Fruit fly (Drosophila melanogaster) whole organism, adult: ENCODE data around the gene pum.

Experiments
- CG11617 ChIP-seq: fragments of 200-800 bp; sonication (Bioruptor generic); optimal IDR thresholded peaks from 2 replicates; lab custom pipeline; 2017; ENCODE audit warnings: mild to moderate bottlenecking, missing biosample characterization, missing genetic modification reagents, missing genetic modification characterization
- CG12768 ChIP-seq: fragments of 200-800 bp; sonication (Bioruptor generic); optimal IDR thresholded peaks from 2 replicates; lab custom pipeline; 2017; ENCODE audit warnings: missing biosample characterization, missing genetic modification characterization, mild to moderate bottlenecking, moderate library complexity, missing genetic modification reagents
- CG14711 ChIP-seq: fragments of 200-800 bp; sonication (Bioruptor generic); optimal IDR thresholded peaks from 2 replicates; lab custom pipeline; 2018; ENCODE audit warnings: missing biosample characterization, mild to moderate bottlenecking, missing genetic modification characterization, moderate library complexity
- CG1620 ChIP-seq: fragments of 200-800 bp; sonication (Bioruptor generic); optimal IDR thresholded peaks from 2 replicates; lab custom pipeline; 2016; ENCODE audit warnings: missing biosample characterization, missing genetic modification characterization
- CG33017 ChIP-seq: fragments of 200-800 bp; sonication (Bioruptor generic); optimal IDR thresholded peaks from 2 replicates; lab custom pipeline; 2018; ENCODE audit warnings: missing biosample characterization, mild to moderate bottlenecking, missing genetic modification characterization, moderate library complexity
- CG5204 ChIP-seq: fragments of 200-800 bp; sonication (Bioruptor generic); optimal IDR thresholded peaks from 2 replicates; lab custom pipeline; 2016; ENCODE audit warnings: missing biosample characterization, missing genetic modification characterization
- CG7045 ChIP-seq: fragments of 200-800 bp; sonication (Bioruptor generic); optimal IDR thresholded peaks from 2 replicates; lab custom pipeline; 2017; ENCODE audit warnings: missing biosample characterization, mild to moderate bottlenecking, missing genetic modification characterization
- CG7101 ChIP-seq: fragments of 200-800 bp; sonication (Bioruptor generic); optimal IDR thresholded peaks from 2 replicates; lab custom pipeline; 2018; ENCODE audit warnings: missing biosample characterization, mild to moderate bottlenecking, missing genetic modification characterization, moderate library complexity
- Clk ChIP-seq: fragments of 200-800 bp; sonication (Bioruptor generic); optimal IDR thresholded peaks from 2 replicates; lab custom pipeline; 2017; ENCODE audit warnings: missing biosample characterization, missing genetic modification characterization
- Crg-1 ChIP-seq: fragments of 200-800 bp; sonication (Bioruptor generic); optimal IDR thresholded peaks from 2 replicates; lab custom pipeline; 2016; ENCODE audit warnings: missing biosample characterization, missing genetic modification characterization
- Hr96 ChIP-seq: fragments of 200-800 bp; sonication (Bioruptor generic); optimal IDR thresholded peaks from 2 replicates; lab custom pipeline; 2016; ENCODE audit warnings: missing biosample characterization, missing genetic modification characterization
- Mnt ChIP-seq: fragments of 200-800 bp; sonication (Bioruptor generic); optimal IDR thresholded peaks from 2 replicates; lab custom pipeline; 2016; ENCODE audit warnings: missing biosample characterization, mild to moderate bottlenecking, missing genetic modification characterization
- bab1 ChIP-seq: fragments of 200-800 bp; sonication (Bioruptor generic); optimal IDR thresholded peaks from 3 replicates; lab custom pipeline; 2019; ENCODE audit warnings: missing biosample characterization, mild to moderate bottlenecking, missing genetic modification characterization, moderate library complexity
- cic ChIP-seq: fragments of 200-800 bp; sonication (Bioruptor generic); optimal IDR thresholded peaks from 2 replicates; lab custom pipeline; 2017; ENCODE audit warnings: missing biosample characterization, mild to moderate bottlenecking, missing genetic modification characterization, moderate library complexity
- cnc ChIP-seq, 2 experiments: fragments of >200 bp; optimal IDR thresholded peaks; 2 replicates each; lab custom pipeline; 2017
- kay ChIP-seq: fragments of 200-800 bp; sonication (Bioruptor generic); peaks from one replicate; lab custom pipeline; 2016; ENCODE audit warnings: missing biosample characterization, missing genetic modification characterization, borderline replicate concordance
- ovo ChIP-seq: fragments of 200-800 bp; sonication (Bioruptor generic); optimal IDR thresholded peaks from 2 replicates; lab custom pipeline; 2016; ENCODE audit warnings: missing biosample characterization, missing genetic modification characterization
- pad ChIP-seq: fragments of 200-800 bp; sonication (Bioruptor generic); optimal IDR thresholded peaks from 3 replicates; lab custom pipeline; 2017; ENCODE audit warnings: missing biosample characterization, missing genetic modification characterization, mild to moderate bottlenecking, moderate library complexity, missing genetic modification reagents
- tj ChIP-seq: fragments of 200-800 bp; sonication (Bioruptor generic); optimal IDR thresholded peaks from 3 replicates; lab custom pipeline; 2017; ENCODE audit warnings: missing biosample characterization, mild to moderate bottlenecking, missing genetic modification characterization, moderate library complexity
- toe ChIP-seq: fragments of 200-800 bp; sonication (Bioruptor generic); optimal IDR thresholded peaks from 2 replicates; lab custom pipeline; 2016; ENCODE audit warnings: missing biosample characterization, missing genetic modification characterization

The pum gene

dm6 chr3R:9160394-9160793, 77.1 kb downstream of the pum start:
- no peak for TF ChIP-seq toe (GFP tag; lab: Kevin White, UChicago)
- TF ChIP-seq CG14711 (tag; lab: Kevin White, UChicago), result no peak
- no peak for TF ChIP-seq CG7101 (tag; lab: Kevin White, UChicago)
- TF ChIP-seq bab1 (GFP tag; lab: Kevin White, UChicago), result no peak
- TF ChIP-seq pad (GFP tag; lab: Kevin White, UChicago), result no peak
- TF ChIP-seq cnc (optimal IDR thresholded peaks at IDR 0.05; lab: Kevin White, UChicago), result no peak
- TF ChIP-seq Crg-1, result no peak

DNA sequence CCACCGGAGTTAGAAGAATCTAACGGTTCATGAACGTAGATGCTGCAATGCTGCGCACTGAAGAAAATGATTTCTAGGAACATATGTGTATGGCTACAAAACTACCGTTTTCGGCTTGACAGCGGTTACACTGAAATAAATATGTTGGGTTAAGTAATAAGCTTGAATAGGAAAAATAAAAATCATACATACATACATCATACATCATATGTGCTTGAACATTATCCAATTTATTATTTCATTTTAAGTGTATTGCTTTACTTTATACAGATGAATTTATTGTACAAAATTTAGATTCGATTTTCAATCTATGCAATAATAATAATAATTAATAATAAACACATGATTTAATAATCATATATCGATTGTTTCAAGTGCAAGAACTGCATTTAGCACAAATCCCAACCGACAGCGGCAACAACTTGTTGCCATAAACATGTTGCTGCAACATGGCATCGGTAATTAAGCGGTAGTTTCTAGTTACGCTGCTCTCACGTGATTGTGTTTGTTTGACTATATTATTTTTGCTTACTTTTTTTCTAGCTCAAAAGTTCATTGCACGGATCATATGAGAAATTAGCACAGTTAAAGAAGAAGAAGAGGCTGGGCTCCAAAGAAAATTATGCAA, 77.6 kb downstream of the pum start:
- TF ChIP-seq CG7045 (GFP tag; lab: Kevin White, UChicago), result no peak
- no peak for TF ChIP-seq CG11617 (GFP tag; lab: Kevin White, UChicago)
- no peak for TF ChIP-seq CG14711 (tag; lab: Kevin White, UChicago)
- no peak for TF ChIP-seq pad (GFP tag; lab: Kevin White, UChicago)
- TF ChIP-seq Crg-1, result no peak
- no peak for TF ChIP-seq CG7101 (tag; lab: Kevin White, UChicago)
- TF ChIP-seq cic (GFP tag; lab: Kevin White, UChicago), result no peak
- no peak for TF ChIP-seq CG12768 (GFP tag; lab: Kevin White, UChicago)
- no peak for TF ChIP-seq kay
- no peak for TF ChIP-seq bab1 (GFP tag; lab: Kevin White, UChicago)

DNA sequence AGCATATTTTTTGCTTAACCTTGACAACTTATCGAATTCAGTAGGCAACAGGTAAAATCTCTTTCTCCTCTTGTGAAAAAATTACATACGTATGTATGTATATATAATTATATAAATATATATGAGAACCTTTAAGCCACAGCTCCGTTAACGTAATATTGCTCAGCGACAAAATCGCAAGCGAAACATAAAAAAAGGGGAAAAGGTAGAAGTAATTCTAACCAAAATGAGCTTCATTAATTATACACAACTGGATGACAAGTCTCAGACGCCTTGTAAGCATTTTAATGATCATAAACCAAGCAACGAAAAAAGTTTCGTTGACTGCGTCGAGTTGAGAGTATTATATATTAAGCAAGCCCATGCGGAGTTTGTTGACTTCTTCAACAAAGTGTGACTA, 78.6 kb downstream of the pum start:
- peak; percentile 70 for TF ChIP-seq tj (GFP tag; lab: Kevin White, UChicago)
- no peak for TF ChIP-seq CG7045 (GFP tag; lab: Kevin White, UChicago)
- peak; percentile 84 for TF ChIP-seq pad (GFP tag; lab: Kevin White, UChicago)

DNA sequence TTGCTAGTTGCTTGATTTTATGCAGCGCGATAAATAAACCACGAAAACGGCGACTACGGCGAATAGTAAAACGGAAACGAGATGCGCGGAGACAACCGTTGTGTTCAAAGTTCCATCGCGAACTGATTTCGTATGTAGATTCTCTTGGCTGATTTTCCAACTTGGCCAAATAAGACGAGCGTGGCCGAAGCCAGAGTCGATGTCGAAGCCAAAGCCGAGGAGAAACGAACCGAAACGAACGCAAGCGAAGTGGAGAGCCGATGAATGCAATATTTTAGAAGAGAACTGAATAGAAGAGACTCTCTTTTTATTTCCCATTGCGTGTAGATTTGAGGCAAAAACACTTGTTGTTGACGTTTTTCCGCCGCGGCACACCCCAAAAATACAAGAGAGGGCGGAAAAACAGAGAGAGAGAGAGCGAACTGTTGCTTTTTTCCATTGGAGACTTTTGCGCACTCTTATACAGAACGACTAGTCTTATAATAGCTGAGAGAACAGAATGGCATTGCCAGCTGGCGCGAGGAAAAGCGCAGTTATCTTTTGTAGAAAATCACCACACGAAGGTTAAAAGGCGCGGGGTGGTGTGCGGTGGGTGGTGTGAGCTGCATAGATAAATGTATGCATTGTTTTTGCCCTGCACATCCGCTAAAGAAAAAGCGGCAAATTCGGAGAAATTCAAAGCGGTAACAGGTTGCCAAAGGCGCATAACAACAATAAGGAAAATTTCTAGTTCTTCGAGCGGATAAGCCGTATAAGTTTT, 79.5 kb downstream of the pum start:
- peak; percentile 86 for TF ChIP-seq CG12768 (GFP tag; lab: Kevin White, UChicago)
- peak; percentile 6 for TF ChIP-seq CG11617 (GFP tag; lab: Kevin White, UChicago)
- no peak for TF ChIP-seq CG7045 (GFP tag; lab: Kevin White, UChicago)
- peak; percentile 29 for TF ChIP-seq tj (GFP tag; lab: Kevin White, UChicago)
- TF ChIP-seq Crg-1, result no peak
- TF ChIP-seq pad (GFP tag; lab: Kevin White, UChicago), result peak; percentile 46
- TF ChIP-seq cic (GFP tag; lab: Kevin White, UChicago), result peak; percentile 19
- peak; percentile 2 for TF ChIP-seq bab1 (GFP tag; lab: Kevin White, UChicago)
- TF ChIP-seq CG14711 (tag; lab: Kevin White, UChicago), result no peak
- no peak for TF ChIP-seq CG7101 (tag; lab: Kevin White, UChicago)
- TF ChIP-seq kay, result no peak

dm6 chr3R:9149799-9150198, 87.7 kb downstream of the pum start:
- TF ChIP-seq bab1 (GFP tag; lab: Kevin White, UChicago), result no peak
- TF ChIP-seq CG33017, result no peak
- peak; percentile 48 for TF ChIP-seq kay

- TF ChIP-seq Hr96, result no peak
- no peak for TF ChIP-seq CG14711 (tag; lab: Kevin White, UChicago)
- no peak for TF ChIP-seq cic (GFP tag; lab: Kevin White, UChicago)
- TF ChIP-seq CG12768 (GFP tag; lab: Kevin White, UChicago), result no peak
- TF ChIP-seq Mnt (GFP tag; lab: Kevin White, UChicago), result no peak
- TF ChIP-seq bab1 (GFP tag; lab: Kevin White, UChicago), result no peak
- no peak for TF ChIP-seq pad (GFP tag; lab: Kevin White, UChicago)
- TF ChIP-seq CG7101 (tag; lab: Kevin White, UChicago), result no peak
- no peak for TF ChIP-seq kay
- TF ChIP-seq Clk (GFP tag; lab: Kevin White, UChicago), result no peak
- TF ChIP-seq CG5204, result no peak
- TF ChIP-seq toe (GFP tag; lab: Kevin White, UChicago), result no peak
- TF ChIP-seq tj (GFP tag; lab: Kevin White, UChicago), result no peak
- no peak for TF ChIP-seq CG1620 (GFP tag; lab: Kevin White, UChicago)
- TF ChIP-seq CG7045 (GFP tag; lab: Kevin White, UChicago), result no peak
- no peak for TF ChIP-seq Crg-1
- TF ChIP-seq cnc (optimal IDR thresholded peaks at IDR 0.05; lab: Kevin White, UChicago), result no peak
Observed at dm6 chr3R:9147458-9147857, 90.0 kb downstream of the pum start.

DNA sequence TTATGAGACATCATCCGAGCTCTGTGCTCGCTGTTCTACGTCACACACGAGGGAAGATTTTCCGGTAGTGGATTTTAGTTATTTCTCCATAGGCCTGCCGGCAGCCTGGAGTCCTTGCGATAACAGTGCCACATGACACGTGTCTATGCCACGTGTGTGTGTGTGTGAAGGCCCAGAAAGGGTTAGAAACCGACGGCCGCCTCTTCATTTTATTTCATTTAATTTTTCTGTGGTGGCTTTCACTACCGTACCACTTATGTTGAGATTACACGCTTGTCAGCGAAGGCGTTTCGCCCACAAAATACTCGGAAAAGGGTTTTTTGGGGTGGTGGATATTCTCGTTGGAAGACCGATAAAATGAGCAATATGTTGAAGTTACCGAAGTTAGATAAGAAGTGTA, 92.4 kb downstream of the pum start:
- TF ChIP-seq pad (GFP tag; lab: Kevin White, UChicago) (no peak), bab1 (GFP tag; lab: Kevin White, UChicago) (no peak), ovo (no peak), CG1620 (GFP tag; lab: Kevin White, UChicago) (no peak), tj (GFP tag; lab: Kevin White, UChicago) (no peak), Crg-1 (no peak), CG5204 (no peak), kay (no peak), cnc (optimal IDR thresholded peaks at IDR 0.05; lab: Kevin White, UChicago) (no peak), CG11617 (GFP tag; lab: Kevin White, UChicago) (no peak), CG7045 (GFP tag; lab: Kevin White, UChicago) (no peak), Mnt (GFP tag; lab: Kevin White, UChicago) (no peak), toe (GFP tag; lab: Kevin White, UChicago) (no peak), CG7101 (tag; lab: Kevin White, UChicago) (no peak), CG12768 (GFP tag; lab: Kevin White, UChicago) (no peak), CG33017 (no peak), Hr96 (no peak), cic (GFP tag; lab: Kevin White, UChicago) (no peak), CG14711 (tag; lab: Kevin White, UChicago) (no peak)
